Worm (Caenorhabditis elegans) whole organism, late embryonic: ENCODE data around the gene bgnt-1.1.

Experiments
- C38D4.7 ChIP-seq: fragments of 200-800 bp; sonication (Bioruptor generic); optimal IDR thresholded peaks from 2 replicates; lab custom pipeline; 2018; ENCODE audit warnings: mild to moderate bottlenecking, missing genetic modification characterization, moderate library complexity, missing compliant biosample characterization
- K09A11.1 ChIP-seq: sonication (generic microtip); optimal IDR thresholded peaks from 2 replicates; lab custom pipeline; 2017; ENCODE audit warnings: antibody characterized with exemption, mild to moderate bottlenecking, missing genetic modification characterization, missing compliant biosample characterization; ENCODE audit not compliant: insufficient read depth
- T23F11.4 ChIP-seq: fragments of 200-800 bp; sonication (Bioruptor generic); optimal IDR thresholded peaks from 2 replicates; lab custom pipeline; 2018; ENCODE audit warnings: mild to moderate bottlenecking, missing genetic modification characterization, missing compliant biosample characterization
- ceh-14 ChIP-seq: sonication (generic microtip); optimal IDR thresholded peaks from 2 replicates; lab custom pipeline; 2016; ENCODE audit warnings: missing genotype, missing genetic modification characterization, missing compliant biosample characterization
- ceh-22 ChIP-seq: sonication (generic microtip); optimal IDR thresholded peaks from 2 replicates; lab custom pipeline; 2017; ENCODE audit warnings: missing biosample characterization, missing genetic modification characterization
- ceh-30 ChIP-seq: fragments of 150-350 bp; optimal IDR thresholded peaks from 2 replicates; lab custom pipeline; 2014; ENCODE audit warnings: missing biosample characterization, missing genetic modification characterization
- ceh-31 ChIP-seq: sonication (generic microtip); optimal IDR thresholded peaks from 2 replicates; lab custom pipeline; 2016; ENCODE audit warnings: missing genetic modification characterization, missing compliant biosample characterization
- ceh-48 ChIP-seq: sonication (generic microtip); optimal IDR thresholded peaks from 2 replicates; lab custom pipeline; 2016; ENCODE audit warnings: missing genetic modification characterization, inconsistent platforms, missing compliant biosample characterization
- dve-1 ChIP-seq: sonication (generic microtip); optimal IDR thresholded peaks from 2 replicates; lab custom pipeline; 2017; ENCODE audit warnings: antibody characterized with exemption, mild to moderate bottlenecking, missing genetic modification characterization, missing compliant biosample characterization
- elt-2 ChIP-seq: sonication (generic microtip); optimal IDR thresholded peaks from 2 replicates; lab custom pipeline; 2016; ENCODE audit warnings: missing genetic modification reagents, missing genetic modification characterization, missing compliant biosample characterization
- elt-4 ChIP-seq: sonication (generic microtip); optimal IDR thresholded peaks from 2 replicates; lab custom pipeline; 2016; ENCODE audit warnings: missing genetic modification characterization, missing compliant biosample characterization
- ets-4 ChIP-seq: sonication (generic microtip); optimal IDR thresholded peaks from 2 replicates; lab custom pipeline; 2016; ENCODE audit warnings: missing genetic modification characterization, missing compliant biosample characterization
- fax-1 ChIP-seq: sonication (generic microtip); optimal IDR thresholded peaks from 2 replicates; lab custom pipeline; 2016; ENCODE audit warnings: missing genotype, missing genetic modification characterization, missing compliant biosample characterization
- gmeb-2 ChIP-seq: sonication (generic microtip); optimal IDR thresholded peaks from 2 replicates; lab custom pipeline; 2016; ENCODE audit warnings: missing genetic modification characterization, inconsistent platforms, missing compliant biosample characterization
- hlh-15 ChIP-seq: sonication (generic microtip); optimal IDR thresholded peaks from 2 replicates; lab custom pipeline; 2016; ENCODE audit warnings: missing genetic modification characterization, missing compliant biosample characterization
- hlh-30 ChIP-seq: sonication (generic microtip); optimal IDR thresholded peaks from 2 replicates; lab custom pipeline; 2017; ENCODE audit warnings: antibody characterized with exemption, missing genetic modification characterization, missing compliant biosample characterization; ENCODE audit not compliant: insufficient read depth
- mec-3 ChIP-seq: sonication (generic microtip); optimal IDR thresholded peaks from 2 replicates; lab custom pipeline; 2016; ENCODE audit warnings: borderline replicate concordance, missing genetic modification characterization, missing compliant biosample characterization
- nhr-11 ChIP-seq: fragments of 150-350 bp; optimal IDR thresholded peaks from 2 replicates; lab custom pipeline; 2014; ENCODE audit warnings: missing biosample characterization, missing genetic modification characterization
- nhr-232 ChIP-seq: sonication (generic microtip); optimal IDR thresholded peaks from 2 replicates; lab custom pipeline; 2016; ENCODE audit warnings: missing genetic modification characterization, missing compliant biosample characterization
- pat-9 ChIP-seq: fragments of 200-800 bp; sonication (Bioruptor generic); optimal IDR thresholded peaks from 2 replicates; lab custom pipeline; 2018; ENCODE audit warnings: mild to moderate bottlenecking, missing genetic modification characterization, moderate library complexity, missing compliant biosample characterization
- pha-2 ChIP-seq: sonication (generic microtip); optimal IDR thresholded peaks from 2 replicates; lab custom pipeline; 2017; ENCODE audit warnings: mild to moderate bottlenecking, missing genetic modification characterization, missing compliant biosample characterization
- pha-4 ChIP-seq: fragments of 150-350 bp; optimal IDR thresholded peaks from 2 replicates; lab custom pipeline; 2018; ENCODE audit warnings: missing biosample characterization, missing genetic modification reagents, missing genetic modification characterization
- pqm-1 ChIP-seq: sonication (generic microtip); optimal IDR thresholded peaks from 2 replicates; lab custom pipeline; 2016; ENCODE audit warnings: missing genetic modification characterization, missing compliant biosample characterization
- pros-1 ChIP-seq: fragments of 150-350 bp; optimal IDR thresholded peaks from 2 replicates; lab custom pipeline; 2014; ENCODE audit warnings: missing biosample characterization, missing genetic modification reagents, missing genetic modification characterization
- sdc-2 ChIP-seq: sonication (generic microtip); optimal IDR thresholded peaks from 2 replicates; lab custom pipeline; 2016; ENCODE audit warnings: missing genotype, missing genetic modification characterization, missing compliant biosample characterization
- tbx-7 ChIP-seq: sonication (generic microtip); optimal IDR thresholded peaks from 2 replicates; lab custom pipeline; 2016; ENCODE audit warnings: missing genotype, missing genetic modification characterization, missing compliant biosample characterization
- unc-3 ChIP-seq, 2 experiments: fragments of 200-800 bp in 1 of 2; sonication (Bioruptor generic) in 1 of 2; sonication (generic microtip) in 1 of 2; conservative IDR thresholded peaks in 1 of 2; optimal IDR thresholded peaks in 1 of 2; 2 replicates each; pipeline versions ENCODE4 v1.3.6 to Lab custom; 2016 to 2022; ENCODE audit warnings: missing compliant biosample characterization in 2 of 2, missing genetic modification characterization in 2 of 2, missing genetic modification reagents in 1 of 2
- unc-55 ChIP-seq: sonication (generic microtip); optimal IDR thresholded peaks from 2 replicates; lab custom pipeline; 2017; ENCODE audit warnings: missing biosample characterization, missing genetic modification reagents, missing genetic modification characterization
- unc-86 ChIP-seq: sonication (generic microtip); optimal IDR thresholded peaks from 2 replicates; lab custom pipeline; 2016; ENCODE audit warnings: missing genetic modification characterization, missing compliant biosample characterization
- ztf-16 ChIP-seq: sonication (generic microtip); optimal IDR thresholded peaks from 2 replicates; lab custom pipeline; 2017; ENCODE audit warnings: missing genetic modification characterization, missing compliant biosample characterization

The bgnt-1.1 gene

ce11 chrIV:10463127-10463526 is 9.5 kb upstream of the bgnt-1.1 start:
- TF ChIP-seq unc-3 (GFP tag; conservative IDR thresholded peaks at IDR 0.05; lab: Robert Waterston, UW) (no peak), unc-3 (tag; optimal IDR thresholded peaks at IDR 0.05; lab: Kevin White, UChicago) (no peak), elt-2 (tag; lab: Kevin White, UChicago) (peak; percentile 42)

- TF ChIP-seq ceh-31 (tag; lab: Kevin White, UChicago) = no peak
- peak; percentile 5 for TF ChIP-seq elt-2 (tag; lab: Kevin White, UChicago)
- no peak for TF ChIP-seq elt-4 (tag; lab: Kevin White, UChicago)
- TF ChIP-seq pqm-1 (tag; lab: Kevin White, UChicago) = no peak
- no peak for TF ChIP-seq ceh-48 (tag; lab: Kevin White, UChicago)
- no peak for TF ChIP-seq nhr-11 (tag; lab: Kevin White, UChicago)
Measured at ce11 chrIV:10463987-10464638, 8.5 kb upstream of the bgnt-1.1 start, which contains the start of gene ugt-43. TSS of gene ugt-43 (plus strand) at chrIV:10464588.

- no peak for TF ChIP-seq ceh-14 (tag; lab: Kevin White, UChicago)
- TF ChIP-seq T23F11.4 (GFP tag; lab: Kevin White, UChicago) = no peak
- no peak for TF ChIP-seq gmeb-2 (tag; lab: Kevin White, UChicago)
- TF ChIP-seq pha-2 (tag; lab: Kevin White, UChicago) = no peak
- no peak for TF ChIP-seq sdc-2 (tag; lab: Kevin White, UChicago)
- no peak for TF ChIP-seq nhr-11 (tag; lab: Kevin White, UChicago)
- TF ChIP-seq hlh-15 (tag; lab: Kevin White, UChicago) = no peak
- no peak for TF ChIP-seq ets-4 (tag; lab: Kevin White, UChicago)
- TF ChIP-seq C38D4.7 (GFP tag; lab: Kevin White, UChicago) = no peak
- TF ChIP-seq fax-1 (tag; lab: Kevin White, UChicago) = no peak
- no peak for TF ChIP-seq mec-3 (tag; lab: Kevin White, UChicago)
- TF ChIP-seq, all 69 proteins: peak for 0
Measured at ce11 chrIV:10465764-10466163, 6.8 kb upstream of the bgnt-1.1 start.

- TF ChIP-seq unc-55 (GFP tag; lab: Kevin White, UChicago) (no peak), pros-1 (tag; lab: Kevin White, UChicago) (no peak), pat-9 (tag; lab: Kevin White, UChicago) (no peak)
Measured at ce11 chrIV:10466398-10466797, 6.2 kb upstream of the bgnt-1.1 start.

- TF ChIP-seq pha-4 (tag; lab: Kevin White, UChicago) = no peak
- TF ChIP-seq pqm-1 (tag; lab: Kevin White, UChicago) = no peak
- TF ChIP-seq ceh-30 (tag; lab: Kevin White, UChicago) = no peak
- no peak for TF ChIP-seq unc-3 (GFP tag; conservative IDR thresholded peaks at IDR 0.05; lab: Robert Waterston, UW)
- TF ChIP-seq unc-3 (tag; optimal IDR thresholded peaks at IDR 0.05; lab: Kevin White, UChicago) = no peak
- TF ChIP-seq fax-1 (tag; lab: Kevin White, UChicago) = no peak
- TF ChIP-seq gmeb-2 (tag; lab: Kevin White, UChicago) = no peak
- no peak for TF ChIP-seq dve-1 (tag; lab: Kevin White, UChicago)
- no peak for TF ChIP-seq ceh-22 (tag; lab: Kevin White, UChicago)
- no peak for TF ChIP-seq mec-3 (tag; lab: Kevin White, UChicago)
- no peak for TF ChIP-seq pha-2 (tag; lab: Kevin White, UChicago)
- no peak for TF ChIP-seq unc-86 (tag; lab: Kevin White, UChicago)
- no peak for TF ChIP-seq C38D4.7 (GFP tag; lab: Kevin White, UChicago)
- TF ChIP-seq ztf-16 (tag; lab: Kevin White, UChicago) = no peak
- no peak for TF ChIP-seq hlh-30
- no peak for TF ChIP-seq nhr-232 (tag; lab: Kevin White, UChicago)
- TF ChIP-seq K09A11.1 (tag; lab: Kevin White, UChicago) = no peak
- no peak for TF ChIP-seq tbx-7 (tag; lab: Kevin White, UChicago)
Measured at ce11 chrIV:10467347-10467746, 5.2 kb upstream of the bgnt-1.1 start.
